Fruit fly (Drosophila melanogaster) whole organism, embryonic: ENCODE data around the gene CG9328.
A peak's percentile ranks its signal among the peaks of the same experiment; 100 is the strongest.

Source experiments
- Abd-B ChIP-seq: fragments of 200-800 bp; sonication (Bioruptor generic); optimal IDR thresholded peaks from 2 replicates; lab custom pipeline; 2018; ENCODE audit warnings: missing biosample characterization, mild to moderate bottlenecking, missing genetic modification characterization, moderate library complexity
- Ada2b ChIP-seq: fragments of 200-800 bp; sonication (Bioruptor generic); IDR thresholded peaks from 2 replicates; pipeline ENCODE4 v1.3.6; 2022; ENCODE audit warnings: missing biosample characterization, missing genetic modification characterization
- B-H1 ChIP-seq: fragments of 200-800 bp; sonication (Bioruptor generic); IDR thresholded peaks from 3 replicates; pipeline ENCODE4 v1.3.6; 2022; ENCODE audit warnings: missing biosample characterization, missing genetic modification characterization
- Bteb2 ChIP-seq: fragments of 200-800 bp; sonication (Bioruptor generic); optimal IDR thresholded peaks from 2 replicates; lab custom pipeline; 2016; ENCODE audit warnings: missing biosample characterization, missing genetic modification characterization
- CG10147 ChIP-seq: fragments of 200-800 bp; sonication (Bioruptor generic); optimal IDR thresholded peaks from 2 replicates; lab custom pipeline; 2019; ENCODE audit warnings: missing biosample characterization, mild to moderate bottlenecking, missing genetic modification characterization, moderate library complexity
- CG10274 ChIP-seq: fragments of 200-800 bp; sonication (Bioruptor generic); optimal IDR thresholded peaks from 3 replicates; lab custom pipeline; 2017; ENCODE audit warnings: missing biosample characterization, mild to moderate bottlenecking, missing genetic modification characterization
- CG10431 ChIP-seq: fragments of 200-800 bp; sonication (Bioruptor generic); optimal IDR thresholded peaks from 3 replicates; lab custom pipeline; 2018; ENCODE audit warnings: missing biosample characterization, mild to moderate bottlenecking, missing genetic modification characterization
- CG10543 ChIP-seq: fragments of 200-800 bp; sonication (Bioruptor generic); optimal IDR thresholded peaks from 3 replicates; lab custom pipeline; 2017; ENCODE audit warnings: missing biosample characterization, mild to moderate bottlenecking, missing genetic modification characterization, moderate library complexity
- CG11560 ChIP-seq: fragments of 200-800 bp; sonication (Bioruptor generic); IDR thresholded peaks from 3 replicates; pipeline ENCODE4 v1.3.6; 2022; ENCODE audit warnings: missing biosample characterization, missing genetic modification characterization
- CG13123 ChIP-seq: fragments of 200-800 bp; sonication (Bioruptor generic); optimal IDR thresholded peaks from 2 replicates; lab custom pipeline; 2016; ENCODE audit warnings: missing biosample characterization, missing genetic modification characterization
- CG13894 ChIP-seq: fragments of 200-800 bp; sonication (Bioruptor generic); optimal IDR thresholded peaks from 3 replicates; lab custom pipeline; 2018; ENCODE audit warnings: missing biosample characterization, mild to moderate bottlenecking, missing genetic modification characterization, moderate library complexity
- CG14965 ChIP-seq: fragments of 200-800 bp; sonication (Bioruptor generic); optimal IDR thresholded peaks from 2 replicates; lab custom pipeline; 2016; ENCODE audit warnings: missing biosample characterization, missing genetic modification characterization, borderline replicate concordance
- CG17186 ChIP-seq: fragments of 200-800 bp; sonication (Bioruptor generic); optimal IDR thresholded peaks from 3 replicates; lab custom pipeline; 2017; ENCODE audit warnings: missing biosample characterization, missing genetic modification reagents, missing genetic modification characterization
- CG17912 ChIP-seq: fragments of 200-800 bp; sonication (Bioruptor generic); optimal IDR thresholded peaks from 2 replicates; lab custom pipeline; 2018; ENCODE audit warnings: missing biosample characterization, mild to moderate bottlenecking, missing genetic modification characterization
- CG18599 ChIP-seq: fragments of 200-800 bp; sonication (Bioruptor generic); optimal IDR thresholded peaks from 3 replicates; lab custom pipeline; 2017; ENCODE audit warnings: missing biosample characterization, missing genetic modification characterization, mild to moderate bottlenecking, moderate library complexity, missing genetic modification reagents
- CG2875 ChIP-seq: fragments of 200-800 bp; sonication (Bioruptor generic); optimal IDR thresholded peaks from 2 replicates; lab custom pipeline; 2017; ENCODE audit warnings: missing biosample characterization, mild to moderate bottlenecking, missing genetic modification characterization, missing genetic modification reagents
- CG31441 ChIP-seq: fragments of 200-800 bp; sonication (Bioruptor generic); IDR thresholded peaks from 2 replicates; pipeline ENCODE4 v1.3.6; 2022; ENCODE audit warnings: missing biosample characterization, missing genetic modification characterization
- CG6791 ChIP-seq: fragments of 200-800 bp; sonication (Bioruptor generic); IDR thresholded peaks from 3 replicates; pipeline ENCODE4 v1.3.6; 2022; ENCODE audit warnings: missing biosample characterization, missing genetic modification characterization; ENCODE audit not compliant: partially characterized antibody
- CG7357 ChIP-seq: fragments of 200-800 bp; sonication (Bioruptor generic); IDR thresholded peaks from 3 replicates; pipeline ENCODE4 v1.3.6; 2022; ENCODE audit warnings: missing biosample characterization, missing genetic modification characterization
- CG8765 ChIP-seq: fragments of 200-800 bp; sonication (Bioruptor generic); IDR thresholded peaks from 2 replicates; pipeline ENCODE4 v1.3.6; 2022; ENCODE audit warnings: missing biosample characterization, missing genetic modification characterization
- Dip3 ChIP-seq: fragments of 200-800 bp; sonication (Bioruptor generic); optimal IDR thresholded peaks from 3 replicates; lab custom pipeline; 2016; ENCODE audit warnings: missing biosample characterization, missing genetic modification characterization
- Dp ChIP-seq: fragments of 200-800 bp; sonication (Bioruptor generic); optimal IDR thresholded peaks from 2 replicates; lab custom pipeline; 2018; ENCODE audit warnings: missing biosample characterization, mild to moderate bottlenecking, missing genetic modification characterization, moderate library complexity
- Fer3 ChIP-seq: fragments of 200-800 bp; sonication (Bioruptor generic); optimal IDR thresholded peaks from 2 replicates; lab custom pipeline; 2018; ENCODE audit warnings: missing biosample characterization, mild to moderate bottlenecking, missing genetic modification characterization, moderate library complexity
- HLH4C ChIP-seq: fragments of 200-800 bp; sonication (Bioruptor generic); IDR thresholded peaks from 3 replicates; pipeline ENCODE4 v1.3.6; 2022; ENCODE audit warnings: missing biosample characterization, missing genetic modification characterization; ENCODE audit not compliant: partially characterized antibody
- HLH54F ChIP-seq: fragments of 200-800 bp; sonication (Bioruptor generic); optimal IDR thresholded peaks from 3 replicates; lab custom pipeline; 2016; ENCODE audit warnings: missing biosample characterization, missing genetic modification characterization
- Hmx ChIP-seq: fragments of 200-800 bp; sonication (Bioruptor generic); optimal IDR thresholded peaks from 2 replicates; lab custom pipeline; 2016; ENCODE audit warnings: missing biosample characterization, missing genetic modification characterization
- Hr3 ChIP-seq: fragments of 200-800 bp; sonication (Bioruptor generic); optimal IDR thresholded peaks from 3 replicates; lab custom pipeline; 2016; ENCODE audit warnings: missing biosample characterization, missing genetic modification characterization
- MESR4 ChIP-seq: fragments of 200-800 bp; sonication (Bioruptor generic); optimal IDR thresholded peaks from 2 replicates; lab custom pipeline; 2018; ENCODE audit warnings: missing biosample characterization, mild to moderate bottlenecking, missing genetic modification characterization, moderate library complexity
- PHDP ChIP-seq: fragments of 200-800 bp; sonication (Bioruptor generic); optimal IDR thresholded peaks from 3 replicates; lab custom pipeline; 2018; ENCODE audit warnings: missing biosample characterization, mild to moderate bottlenecking, missing genetic modification characterization, moderate library complexity
- Ssrp ChIP-seq: fragments of 200-800 bp; sonication (Bioruptor generic); optimal IDR thresholded peaks from 2 replicates; lab custom pipeline; 2018; ENCODE audit warnings: missing biosample characterization, mild to moderate bottlenecking, missing genetic modification characterization, moderate library complexity
- Trl ChIP-seq, 3 experiments: fragments of >200 bp in 2 of 3; fragments of 200-800 bp in 1 of 3; sonication (Bioruptor generic) in 1 of 3; optimal IDR thresholded peaks; 2 replicates in 1 of 3; 3 replicates in 2 of 3; lab custom pipeline; 2016 to 2017; ENCODE audit warnings: missing biosample characterization in 1 of 3, missing genetic modification characterization in 1 of 3
- amos ChIP-seq: fragments of 200-800 bp; sonication (Bioruptor generic); IDR thresholded peaks from 2 replicates; pipeline ENCODE4 v1.3.6; 2022; ENCODE audit warnings: missing biosample characterization, missing genetic modification characterization; ENCODE audit not compliant: partially characterized antibody
- cg ChIP-seq: fragments of 200-800 bp; sonication (Bioruptor generic); optimal IDR thresholded peaks from 3 replicates; lab custom pipeline; 2019; ENCODE audit warnings: missing biosample characterization, mild to moderate bottlenecking, missing genetic modification characterization, moderate library complexity
- chif ChIP-seq, 2 experiments: fragments of 200-800 bp; sonication (Bioruptor generic); optimal IDR thresholded peaks; 3 replicates each; lab custom pipeline; 2016; ENCODE audit warnings: missing biosample characterization in 2 of 2, missing genetic modification characterization in 2 of 2
- croc ChIP-seq: fragments of 200-800 bp; sonication (Bioruptor generic); conservative IDR thresholded peaks from 3 replicates; pipeline ENCODE4 v1.3.6; 2022; ENCODE audit warnings: missing biosample characterization, missing genetic modification characterization
- dan ChIP-seq: fragments of 200-800 bp; sonication (Bioruptor generic); IDR thresholded peaks from 2 replicates; pipeline ENCODE4 v1.3.6; 2022; ENCODE audit warnings: missing biosample characterization, missing genetic modification characterization
- dpn ChIP-seq, 2 experiments: fragments of 200-800 bp; sonication (Bioruptor generic); optimal IDR thresholded peaks; 3 replicates each; lab custom pipeline; 2016; ENCODE audit warnings: missing biosample characterization in 2 of 2, missing genetic modification characterization in 2 of 2
- emc ChIP-seq: fragments of 200-800 bp; sonication (Bioruptor generic); optimal IDR thresholded peaks from 2 replicates; lab custom pipeline; 2016; ENCODE audit warnings: missing biosample characterization, missing genetic modification characterization
- en ChIP-seq: fragments of 200-800 bp; sonication (Bioruptor generic); optimal IDR thresholded peaks from 2 replicates; lab custom pipeline; 2016; ENCODE audit warnings: missing biosample characterization, missing genetic modification characterization
- fd3F ChIP-seq: fragments of 200-800 bp; sonication (Bioruptor generic); optimal IDR thresholded peaks from 2 replicates; lab custom pipeline; 2018; ENCODE audit warnings: missing biosample characterization, mild to moderate bottlenecking, missing genetic modification characterization, moderate library complexity
- her ChIP-seq: fragments of 200-800 bp; sonication (Bioruptor generic); optimal IDR thresholded peaks from 2 replicates; lab custom pipeline; 2016; ENCODE audit warnings: missing biosample characterization, missing genetic modification characterization
- ken ChIP-seq: fragments of 200-800 bp; sonication (Bioruptor generic); IDR thresholded peaks from 3 replicates; pipeline ENCODE4 v1.3.6; 2022; ENCODE audit warnings: missing biosample characterization, missing genetic modification characterization
- klu ChIP-seq: fragments of 200-800 bp; sonication (Bioruptor generic); IDR thresholded peaks from 2 replicates; pipeline ENCODE4 v1.3.6; 2022; ENCODE audit warnings: missing biosample characterization, missing genetic modification characterization
- lola ChIP-seq, 3 experiments: fragments of >200 bp in 2 of 3; fragments of 200-800 bp in 1 of 3; sonication (Bioruptor generic) in 1 of 3; optimal IDR thresholded peaks; 2 replicates each; lab custom pipeline; 2017 to 2019; ENCODE audit warnings: missing biosample characterization in 3 of 3, missing genetic modification characterization in 3 of 3, mild to moderate bottlenecking in 1 of 3, moderate library complexity in 1 of 3
- nmo ChIP-seq: fragments of 200-800 bp; sonication (Bioruptor generic); optimal IDR thresholded peaks from 2 replicates; lab custom pipeline; 2018; ENCODE audit warnings: missing biosample characterization, mild to moderate bottlenecking, missing genetic modification characterization, moderate library complexity
- tgo ChIP-seq: fragments of 200-800 bp; sonication (Bioruptor generic); IDR thresholded peaks from 3 replicates; pipeline ENCODE4 v1.3.6; 2022; ENCODE audit warnings: missing biosample characterization, missing genetic modification characterization
- vfl ChIP-seq: fragments of 200-800 bp; sonication (Bioruptor generic); optimal IDR thresholded peaks from 2 replicates; lab custom pipeline; 2016; ENCODE audit warnings: missing biosample characterization, missing genetic modification characterization

The CG9328 gene

DNA sequence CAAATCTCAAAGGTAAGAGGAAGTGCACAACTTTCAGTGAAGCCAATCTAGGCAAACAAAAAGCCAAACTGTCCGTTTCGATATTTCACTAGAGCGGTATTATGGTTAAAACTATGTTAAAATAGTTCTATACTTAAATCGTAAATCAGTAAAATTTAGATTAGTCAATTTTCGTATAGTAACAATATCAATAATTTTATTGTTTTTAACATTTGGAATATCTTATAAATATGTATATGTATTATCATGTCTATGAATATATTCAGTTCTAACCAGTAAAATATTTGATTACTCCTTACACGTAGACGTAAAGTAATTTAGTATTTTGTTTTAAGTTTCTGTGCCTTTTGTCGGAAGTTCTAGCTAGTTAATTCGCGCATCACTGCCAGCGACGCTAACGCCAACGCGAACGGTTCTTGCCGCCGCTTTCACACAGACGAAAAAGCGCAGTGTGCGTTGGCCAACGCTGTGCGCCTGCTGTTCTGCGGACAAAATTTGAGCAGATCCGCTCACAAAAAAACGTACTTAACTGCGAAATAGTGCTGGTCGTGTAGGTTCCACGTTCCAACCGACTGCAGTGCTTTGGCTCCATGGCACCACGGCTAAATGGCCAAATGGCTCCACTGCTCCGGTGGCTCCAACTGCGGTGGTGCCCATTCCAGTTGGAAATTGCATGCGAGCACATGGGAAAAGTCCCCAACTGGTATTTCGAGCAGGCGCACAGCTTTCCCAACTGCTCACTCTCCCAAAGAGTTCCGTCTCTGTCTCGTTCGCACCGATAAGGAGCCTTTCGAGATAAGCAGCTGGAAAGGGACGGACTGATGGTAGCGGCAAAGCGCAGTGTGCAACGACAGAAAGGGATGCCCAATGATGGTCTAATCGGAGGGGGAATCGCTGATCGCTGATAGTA, 25.9 kb downstream of the CG9328 start (continued):
- TF ChIP-seq PHDP (no peak), tgo (GFP tag; lab: Robert Waterston, UW) (no peak), MESR4 (GFP tag; lab: Kevin White, UChicago) (no peak), vfl (GFP tag; lab: Kevin White, UChicago) (no peak), Ada2b (GFP tag; lab: Robert Waterston, UW) (no peak), Abd-B (no peak), CG8765 (GFP tag; lab: Robert Waterston, UW) (no peak), HLH54F (no peak), cg (GFP tag; lab: Kevin White, UChicago) (peak; percentile 17), CG10274 (GFP tag; lab: Kevin White, UChicago) (no peak), emc (GFP tag; lab: Kevin White, UChicago) (no peak), Trl (optimal IDR thresholded peaks at IDR 0.05; lab: Kevin White, UChicago) (no peak), Trl (GFP tag; optimal IDR thresholded peaks at IDR 0.05; lab: Kevin White, UChicago) (no peak), CG6791 (GFP tag; lab: Robert Waterston, UW) (peak; percentile 55; the same call in 1 of the 3 replicates), lola (GFP tag; optimal IDR thresholded peaks at IDR 0.05; lab: Kevin White, UChicago) (peak in 1 of 3 experiments; percentile 53), ken (GFP tag; lab: Robert Waterston, UW) (0 out of 3 replicates have a peak, but pooled peaks have one; percentile 10), Dp (GFP tag; lab: Kevin White, UChicago) (no peak), B-H1 (no peak), nmo (GFP tag; lab: Kevin White, UChicago) (peak; percentile 20), Hmx (GFP tag; lab: Kevin White, UChicago) (no peak), en (no peak), Bteb2 (GFP tag; lab: Kevin White, UChicago) (peak; percentile 6), dan (GFP tag; lab: Robert Waterston, UW) (no peak), klu (no peak; the same call in 1 of the 2 replicates), croc (no peak), CG10431 (GFP tag; lab: Kevin White, UChicago) (peak; percentile 79), dpn (GFP tag; optimal IDR thresholded peaks at IDR 0.05; lab: Kevin White, UChicago) (peak in 1 of 2 experiments; percentile 15), Dip3 (GFP tag; lab: Kevin White, UChicago) (no peak), CG7357 (GFP tag; lab: Robert Waterston, UW) (no peak), chif (GFP tag; optimal IDR thresholded peaks at IDR 0.05; lab: Kevin White, UChicago) (no peak), CG2875 (GFP tag; lab: Kevin White, UChicago) (no peak), Ssrp (tag; lab: Kevin White, UChicago) (peak; percentile 41), CG13123 (no peak), CG14965 (GFP tag; lab: Kevin White, UChicago) (no peak), CG10147 (GFP tag; lab: Kevin White, UChicago) (no peak), CG13894 (tag; lab: Kevin White, UChicago) (no peak), her (GFP tag; lab: Kevin White, UChicago) (peak; percentile 37), CG31441 (peak; percentile 59; the same call in 1 of the 2 replicates), CG11560 (no peak), CG18599 (GFP tag; lab: Kevin White, UChicago) (peak; percentile 33), fd3F (GFP tag; lab: Kevin White, UChicago) (no peak), Fer3 (tag; lab: Kevin White, UChicago) (no peak), CG17912 (GFP tag; lab: Kevin White, UChicago) (peak; percentile 41), CG17186 (no peak), Hr3 (GFP tag; lab: Kevin White, UChicago) (no peak), CG10543 (GFP tag; lab: Kevin White, UChicago) (peak; percentile 86), HLH4C (GFP tag; lab: Robert Waterston, UW) (peak; percentile 55; the same call in 2 of the 3 replicates), amos (GFP tag; lab: Robert Waterston, UW) (no peak)
